Worm (Caenorhabditis elegans) whole organism, L4/young adult: ENCODE data around the gene ZK930.4.

Source experiments
- W03F9.2 ChIP-seq: fragments of 150-350 bp; optimal IDR thresholded peaks from 2 replicates; lab custom pipeline; 2014; ENCODE audit warnings: missing biosample characterization, missing genetic modification characterization
- him-1 ChIP-seq: sonication (generic microtip); optimal IDR thresholded peaks from 2 replicates; lab custom pipeline; 2016; ENCODE audit warnings: missing genotype, missing genetic modification reagents, missing genetic modification characterization, missing compliant biosample characterization

DNA sequence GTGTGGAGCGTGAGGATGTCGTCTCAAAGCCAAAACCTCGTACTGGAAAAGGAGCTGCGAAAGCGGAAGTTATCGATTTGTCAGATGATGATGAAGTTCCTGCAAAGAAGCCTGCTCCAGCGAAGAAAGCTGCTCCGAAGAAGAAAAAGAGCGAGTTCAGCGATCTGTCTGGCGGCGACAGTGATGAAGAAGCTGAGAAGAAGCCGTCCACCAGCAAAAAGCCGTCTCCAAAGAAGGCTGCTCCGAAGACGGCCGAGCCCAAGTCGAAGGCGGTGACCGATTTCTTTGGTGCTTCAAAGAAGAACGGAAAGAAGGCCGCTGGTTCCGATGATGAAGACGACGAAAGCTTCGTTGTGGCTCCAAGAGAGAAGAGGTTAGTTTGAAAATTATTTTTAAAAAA is 26.5 kb upstream of the ZK930.4 start:
- no peak for TF ChIP-seq him-1 (tag; lab: Kevin White, UChicago)
- TF ChIP-seq W03F9.2 (tag; lab: Kevin White, UChicago): no peak
